Worm (Caenorhabditis elegans) whole organism, young adult: Measurements from ENCODE around the gene set-5.

Source experiments
- B0261.1 ChIP-seq: sonication (generic microtip); optimal IDR thresholded peaks from 2 replicates; lab custom pipeline; 2016; ENCODE audit warnings: mild to moderate bottlenecking, missing genetic modification characterization, moderate library complexity, missing compliant biosample characterization
- D2030.7 ChIP-seq: fragments of 200-800 bp; sonication (Bioruptor generic); IDR thresholded peaks from 2 replicates; pipeline ENCODE4 v1.3.6; 2022; ENCODE audit warnings: missing genetic modification reagents, missing genetic modification characterization, missing compliant biosample characterization
- F22D6.2 ChIP-seq: sonication (generic microtip); optimal IDR thresholded peaks from 2 replicates; lab custom pipeline; 2016; ENCODE audit warnings: mild to moderate bottlenecking, missing genetic modification characterization, missing compliant biosample characterization
- F23B12.7 ChIP-seq: sonication (generic microtip); optimal IDR thresholded peaks from 2 replicates; lab custom pipeline; 2017; ENCODE audit warnings: missing genetic modification characterization, mild to moderate bottlenecking, missing compliant biosample characterization, antibody characterized with exemption, moderate library complexity; ENCODE audit not compliant: insufficient read depth
- F52B5.7 ChIP-seq: sonication (generic microtip); optimal IDR thresholded peaks from 2 replicates; lab custom pipeline; 2016; ENCODE audit warnings: mild to moderate bottlenecking, missing genetic modification characterization, missing compliant biosample characterization
- ZK185.1 ChIP-seq: sonication (generic microtip); optimal IDR thresholded peaks from 2 replicates; lab custom pipeline; 2016; ENCODE audit warnings: mild to moderate bottlenecking, missing genetic modification characterization, missing compliant biosample characterization; ENCODE audit not compliant: poor library complexity, severe bottlenecking
- ama-1 ChIP-seq, 3 experiments: fragments of 150-350 bp in 1 of 3; sonication (generic microtip) in 2 of 3; optimal IDR thresholded peaks; 2 replicates each; lab custom pipeline; 2014 to 2018; ENCODE audit warnings: missing biosample characterization in 2 of 3, missing genetic modification characterization in 2 of 3, missing genetic modification reagents in 2 of 3
- attf-6 ChIP-seq: fragments of 200-800 bp; sonication (Bioruptor generic); IDR thresholded peaks from 2 replicates; pipeline ENCODE4 v1.3.6; 2022; ENCODE audit warnings: missing genetic modification reagents, missing genetic modification characterization, missing compliant biosample characterization
- cebp-1 ChIP-seq, 2 experiments: fragments of 200-800 bp in 1 of 2; sonication (Bioruptor generic) in 1 of 2; sonication (generic microtip) in 1 of 2; IDR thresholded peaks in 1 of 2; optimal IDR thresholded peaks in 1 of 2; 2 replicates each; pipeline versions ENCODE4 v1.3.6 to Lab custom; 2017 to 2022; ENCODE audit warnings: missing compliant biosample characterization in 2 of 2, missing genetic modification characterization in 2 of 2, mild to moderate bottlenecking in 1 of 2, missing genetic modification reagents in 1 of 2, moderate library complexity in 1 of 2
- dox-1 ChIP-seq: fragments of 200-800 bp; sonication (Bioruptor generic); IDR thresholded peaks from 2 replicates; pipeline ENCODE4 v1.3.6; 2022; ENCODE audit warnings: missing genetic modification reagents, missing genetic modification characterization, missing compliant biosample characterization
- ekl-4 ChIP-seq: fragments of 200-800 bp; sonication (Bioruptor generic); IDR thresholded peaks from 2 replicates; pipeline ENCODE4 v1.3.6; 2022; ENCODE audit warnings: missing genetic modification reagents, missing genetic modification characterization, missing compliant biosample characterization
- gei-17 ChIP-seq: fragments of 200-800 bp; sonication (Bioruptor generic); optimal IDR thresholded peaks from 2 replicates; lab custom pipeline; 2018; ENCODE audit warnings: mild to moderate bottlenecking, missing genetic modification characterization, missing compliant biosample characterization
- him-1 ChIP-seq: sonication (generic microtip); optimal IDR thresholded peaks from 2 replicates; lab custom pipeline; 2016; ENCODE audit warnings: missing genotype, missing genetic modification reagents, missing genetic modification characterization, missing compliant biosample characterization
- hlh-26 ChIP-seq: fragments of 200-800 bp; sonication (Bioruptor generic); conservative IDR thresholded peaks from 2 replicates; pipeline ENCODE4 v1.3.6; 2022; ENCODE audit warnings: missing genetic modification reagents, missing genetic modification characterization, missing compliant biosample characterization
- hmg-1.2 ChIP-seq: fragments of 200-800 bp; sonication (Bioruptor generic); IDR thresholded peaks from 2 replicates; pipeline ENCODE4 v1.3.6; 2022; ENCODE audit warnings: missing genetic modification reagents, missing genetic modification characterization, missing compliant biosample characterization
- hmg-20 ChIP-seq: fragments of 200-800 bp; sonication (Bioruptor generic); IDR thresholded peaks from 2 replicates; pipeline ENCODE4 v1.3.6; 2022; ENCODE audit warnings: missing genetic modification reagents, missing genetic modification characterization, missing compliant biosample characterization
- hsf-1 ChIP-seq: fragments of 200-800 bp; sonication (Bioruptor generic); IDR thresholded peaks from 2 replicates; pipeline ENCODE4 v1.3.6; 2022; ENCODE audit warnings: missing genetic modification reagents, missing genetic modification characterization, missing compliant biosample characterization
- lag-1 ChIP-seq: fragments of 200-800 bp; sonication (Bioruptor generic); IDR thresholded peaks from 2 replicates; pipeline ENCODE4 v1.3.6; 2022; ENCODE audit warnings: missing genetic modification reagents, missing genetic modification characterization, missing compliant biosample characterization
- lin-54 ChIP-seq: fragments of 200-800 bp; sonication (Bioruptor generic); optimal IDR thresholded peaks from 2 replicates; lab custom pipeline; 2018; ENCODE audit warnings: mild to moderate bottlenecking, missing genetic modification characterization, missing compliant biosample characterization
- madf-10 ChIP-seq: sonication (generic microtip); optimal IDR thresholded peaks from 2 replicates; lab custom pipeline; 2016; ENCODE audit warnings: mild to moderate bottlenecking, missing genetic modification characterization, missing compliant biosample characterization
- madf-3 ChIP-seq: fragments of 200-800 bp; sonication (Bioruptor generic); IDR thresholded peaks from 2 replicates; pipeline ENCODE4 v1.3.6; 2022; ENCODE audit warnings: missing genetic modification reagents, missing genetic modification characterization, missing compliant biosample characterization
- madf-6 ChIP-seq: fragments of 200-800 bp; sonication (Bioruptor generic); IDR thresholded peaks from 2 replicates; pipeline ENCODE4 v1.3.6; 2022; ENCODE audit warnings: missing genetic modification reagents, missing genetic modification characterization, missing compliant biosample characterization
- mcd-1 ChIP-seq: fragments of 200-800 bp; sonication (Bioruptor generic); IDR thresholded peaks from 2 replicates; pipeline ENCODE4 v1.3.6; 2022; ENCODE audit warnings: missing genetic modification reagents, missing genetic modification characterization, missing compliant biosample characterization
- nfya-2 ChIP-seq: fragments of 200-800 bp; sonication (Bioruptor generic); IDR thresholded peaks from 2 replicates; pipeline ENCODE4 v1.3.6; 2022; ENCODE audit warnings: missing genetic modification reagents, missing genetic modification characterization, missing compliant biosample characterization
- nhr-120 ChIP-seq: fragments of 200-800 bp; sonication (Bioruptor generic); IDR thresholded peaks from 2 replicates; pipeline ENCODE4 v1.3.6; 2022; ENCODE audit warnings: missing genetic modification characterization, missing compliant biosample characterization
- nhr-179 ChIP-seq: sonication (generic microtip); optimal IDR thresholded peaks from 2 replicates; lab custom pipeline; 2016; ENCODE audit warnings: mild to moderate bottlenecking, missing genetic modification characterization, missing compliant biosample characterization
- nhr-90 ChIP-seq: sonication (generic microtip); optimal IDR thresholded peaks from 2 replicates; lab custom pipeline; 2016; ENCODE audit warnings: missing genotype, mild to moderate bottlenecking, missing genetic modification characterization, missing compliant biosample characterization
- pbrm-1 ChIP-seq: fragments of 200-800 bp; sonication (Bioruptor generic); IDR thresholded peaks from 2 replicates; pipeline ENCODE4 v1.3.6; 2022; ENCODE audit warnings: missing genetic modification reagents, missing genetic modification characterization, missing compliant biosample characterization
- rec-8 ChIP-seq, 2 experiments: sonication (generic microtip); optimal IDR thresholded peaks; 2 replicates each; lab custom pipeline; 2016; ENCODE audit warnings: mild to moderate bottlenecking in 2 of 2, missing genetic modification characterization in 2 of 2, missing genetic modification reagents in 2 of 2, missing genotype in 2 of 2, missing biosample characterization in 1 of 2, missing compliant biosample characterization in 1 of 2, moderate library complexity in 1 of 2
- sdz-38 ChIP-seq: sonication (generic microtip); optimal IDR thresholded peaks from 2 replicates; lab custom pipeline; 2016; ENCODE audit warnings: missing genotype, missing genetic modification characterization, missing compliant biosample characterization
- snpc-3.4 ChIP-seq: sonication (generic microtip); optimal IDR thresholded peaks from 2 replicates; lab custom pipeline; 2017; ENCODE audit warnings: missing genetic modification characterization, mild to moderate bottlenecking, missing compliant biosample characterization, antibody characterized with exemption, moderate library complexity, missing genotype, missing genetic modification reagents
- snpc-4 ChIP-seq, 5 experiments: fragments of 150-350 bp in 1 of 5; sonication (generic microtip) in 4 of 5; optimal IDR thresholded peaks; 2 replicates each; lab custom pipeline; 2014 to 2018; ENCODE audit warnings: missing genetic modification characterization in 5 of 5, missing biosample characterization in 3 of 5, antibody characterized with exemption in 2 of 5, mild to moderate bottlenecking in 2 of 5, missing compliant biosample characterization in 2 of 5, missing genotype in 2 of 5, moderate library complexity in 2 of 5, missing genetic modification reagents in 1 of 5
- somi-1 ChIP-seq: fragments of 200-800 bp; sonication (Bioruptor generic); optimal IDR thresholded peaks from 2 replicates; lab custom pipeline; 2018; ENCODE audit warnings: mild to moderate bottlenecking, missing genetic modification characterization, missing compliant biosample characterization
- unc-130 ChIP-seq: sonication (generic microtip); optimal IDR thresholded peaks from 2 replicates; lab custom pipeline; 2016; ENCODE audit warnings: missing genetic modification reagents, missing genetic modification characterization, missing compliant biosample characterization
- xnd-1 ChIP-seq: sonication (generic microtip); optimal IDR thresholded peaks from 2 replicates; lab custom pipeline; 2016; ENCODE audit warnings: missing genotype, missing genetic modification reagents, missing genetic modification characterization, missing compliant biosample characterization
- zim-3 ChIP-seq: sonication (generic microtip); optimal IDR thresholded peaks from 2 replicates; lab custom pipeline; 2017; ENCODE audit warnings: mild to moderate bottlenecking, missing genetic modification characterization, moderate library complexity, missing compliant biosample characterization
- ztf-28 ChIP-seq: fragments of 200-800 bp; sonication (Bioruptor generic); IDR thresholded peaks from 2 replicates; pipeline ENCODE4 v1.3.6; 2022; ENCODE audit warnings: missing genetic modification reagents, missing genetic modification characterization, missing compliant biosample characterization
- ztf-3 ChIP-seq: fragments of 200-800 bp; sonication (Bioruptor generic); optimal IDR thresholded peaks from 2 replicates; lab custom pipeline; 2018; ENCODE audit warnings: mild to moderate bottlenecking, missing genetic modification characterization, missing compliant biosample characterization

Gene set-5

ce11 chrV:14689060-14689750 is 9.6 kb upstream of the set-5 start, which contains the start of gene gasr-8 (continued):
- TF ChIP-seq lin-54 (GFP tag; lab: Kevin White, UChicago): peak; percentile 26
- peak; percentile 42 for TF ChIP-seq him-1 (tag; lab: Kevin White, UChicago)
- TF ChIP-seq ztf-28 (GFP tag; lab: Robert Waterston, UW): no peak
- TF ChIP-seq xnd-1 (tag; lab: Kevin White, UChicago): peak; percentile 64
- TF ChIP-seq snpc-4 (GFP tag; optimal IDR thresholded peaks at IDR 0.05; lab: Kevin White, UChicago): no peak
- TF ChIP-seq snpc-4 (tag; optimal IDR thresholded peaks at IDR 0.05; lab: Kevin White, UChicago): peak in 2 of 4 experiments; percentile 27 to 34
- peak; percentile 29 for TF ChIP-seq snpc-3.4
- TF ChIP-seq unc-130: peak; percentile 8
- TF ChIP-seq nhr-120 (GFP tag; lab: Robert Waterston, UW): no peak
- no peak for TF ChIP-seq somi-1
- peak; percentile 1 to 50 for TF ChIP-seq rec-8 (tag; optimal IDR thresholded peaks at IDR 0.05; lab: Kevin White, UChicago)
- TF ChIP-seq pbrm-1 (GFP tag; lab: Robert Waterston, UW): no peak; the same call in 1 of the 2 replicates
- TF ChIP-seq B0261.1 (tag; lab: Kevin White, UChicago): peak; percentile 85
- no peak for TF ChIP-seq attf-6 (GFP tag; lab: Robert Waterston, UW)
- TF ChIP-seq hmg-1.2: peak; percentile 52
- TF ChIP-seq madf-10 (tag; lab: Kevin White, UChicago): peak; percentile 28
- TF ChIP-seq hmg-20 (GFP tag; lab: Robert Waterston, UW): no peak
- 0 out of 2 replicates have a peak, but pooled peaks have one; percentile 4 for TF ChIP-seq madf-3 (GFP tag; lab: Robert Waterston, UW)
- TF ChIP-seq zim-3 (tag; lab: Kevin White, UChicago): no peak
- TF ChIP-seq nhr-90 (tag; lab: Kevin White, UChicago): peak; percentile 32
- TF ChIP-seq hlh-26: no peak
- TF ChIP-seq hsf-1 (GFP tag; lab: Robert Waterston, UW): peak; percentile 73
- TF ChIP-seq ZK185.1: peak; percentile 45
- peak; percentile 23; the same call in 1 of the 2 replicates for TF ChIP-seq ekl-4 (GFP tag; lab: Robert Waterston, UW)
- TF ChIP-seq F23B12.7 (tag; lab: Kevin White, UChicago): peak; percentile 48
- TF ChIP-seq ama-1 (optimal IDR thresholded peaks at IDR 0.05; lab: Kevin White, UChicago): no peak
- TF ChIP-seq ama-1 (GFP tag; optimal IDR thresholded peaks at IDR 0.05; lab: Kevin White, UChicago): peak in 1 of 2 experiments; percentile 51
- TF ChIP-seq nfya-2 (GFP tag; lab: Robert Waterston, UW): no peak
- peak; percentile 45; the same call in 1 of the 2 replicates for TF ChIP-seq dox-1 (GFP tag; lab: Robert Waterston, UW)
- no peak for TF ChIP-seq F22D6.2
- TF ChIP-seq ztf-3 (GFP tag; lab: Kevin White, UChicago): no peak
- TF ChIP-seq D2030.7 (GFP tag; lab: Robert Waterston, UW): peak; percentile 63
- no peak for TF ChIP-seq F52B5.7 (tag; lab: Kevin White, UChicago)
- TF ChIP-seq gei-17 (GFP tag; lab: Kevin White, UChicago): no peak
- TF ChIP-seq nhr-179 (tag; lab: Kevin White, UChicago): no peak
- TF ChIP-seq lag-1 (GFP tag; lab: Robert Waterston, UW): no peak
- peak; percentile 66 for TF ChIP-seq madf-6 (GFP tag; lab: Robert Waterston, UW)
- TF ChIP-seq mcd-1 (GFP tag; lab: Robert Waterston, UW): peak; percentile 15; the same call in 1 of the 2 replicates

- TF ChIP-seq cebp-1 (GFP tag; IDR thresholded peaks at IDR 0.05; lab: Robert Waterston, UW) (no peak), cebp-1 (tag; optimal IDR thresholded peaks at IDR 0.05; lab: Kevin White, UChicago) (peak; percentile 57), sdz-38 (tag; lab: Kevin White, UChicago) (no peak)
Measured at ce11 chrV:14695713-14696112, 3.1 kb upstream of the set-5 start.
